Worm (Caenorhabditis elegans) whole organism, L4 larva: ENCODE measurements around the gene erg-28.

Experiments
- D1046.2 ChIP-seq: fragments of 200-800 bp; sonication (Bioruptor generic); IDR thresholded peaks from 2 replicates; pipeline ENCODE4 v1.3.6; 2022; ENCODE audit warnings: missing genetic modification characterization, missing compliant biosample characterization
- egl-27 ChIP-seq: sonication (generic microtip); optimal IDR thresholded peaks from 3 replicates; lab custom pipeline; 2017; ENCODE audit warnings: missing biosample characterization, missing genetic modification reagents, missing genetic modification characterization
- nhr-48 ChIP-seq: sonication (generic microtip); optimal IDR thresholded peaks from 2 replicates; lab custom pipeline; 2016; ENCODE audit warnings: mild to moderate bottlenecking, missing genetic modification characterization, missing compliant biosample characterization
- pha-4 ChIP-seq, 2 experiments: fragments of 150-350 bp in 1 of 2; fragments of 200-800 bp in 1 of 2; sonication (Bioruptor generic) in 1 of 2; IDR thresholded peaks in 1 of 2; optimal IDR thresholded peaks in 1 of 2; 2 replicates each; pipeline versions ENCODE4 v1.3.6 to Lab custom; 2014 to 2022; ENCODE audit warnings: missing genetic modification characterization in 2 of 2, missing genetic modification reagents in 2 of 2, missing biosample characterization in 1 of 2, missing compliant biosample characterization in 1 of 2
- snpc-4 ChIP-seq: fragments of 150-350 bp; optimal IDR thresholded peaks from 2 replicates; lab custom pipeline; 2014; ENCODE audit warnings: missing biosample characterization, missing genetic modification characterization
- zag-1 ChIP-seq: fragments of 150-350 bp; optimal IDR thresholded peaks from 2 replicates; lab custom pipeline; 2014; ENCODE audit warnings: missing biosample characterization, missing genetic modification characterization

DNA sequence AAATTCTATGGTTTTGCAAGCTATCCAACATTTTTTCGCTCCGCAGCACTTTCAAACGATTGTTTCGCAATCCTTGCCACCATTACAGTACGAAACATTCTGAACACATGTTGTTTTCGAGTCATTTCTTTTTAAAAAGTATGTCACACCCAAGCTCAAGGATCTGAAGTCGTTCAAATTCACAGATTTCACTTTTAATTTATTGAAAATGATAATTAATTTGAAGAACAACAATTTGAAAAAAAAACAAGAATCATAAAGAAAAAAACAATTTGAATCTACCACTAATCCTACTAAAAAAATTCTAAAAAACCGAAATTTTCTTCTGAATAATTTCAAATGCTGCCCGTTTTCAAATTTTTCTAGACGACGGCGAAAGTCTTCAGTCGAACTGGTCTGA is 14.8 kb upstream of the erg-28 start, which contains the start of gene C14C10.2:
- no peak for TF ChIP-seq pha-4 (GFP tag; IDR thresholded peaks at IDR 0.05; lab: Robert Waterston, UW)
- TF ChIP-seq pha-4 (tag; optimal IDR thresholded peaks at IDR 0.05; lab: Kevin White, UChicago), result no peak
- TF ChIP-seq snpc-4 (tag; lab: Kevin White, UChicago), result no peak
- TF ChIP-seq nhr-48 (tag; lab: Kevin White, UChicago), result no peak
- no peak for TF ChIP-seq D1046.2 (GFP tag; lab: Robert Waterston, UW)
- no peak for TF ChIP-seq zag-1 (tag; lab: Kevin White, UChicago)
- TF ChIP-seq egl-27 (tag; lab: Kevin White, UChicago), result no peak
